Worm (Caenorhabditis elegans): ENCODE data around the gene H28G03.2.

The H28G03.2 gene

DNA sequence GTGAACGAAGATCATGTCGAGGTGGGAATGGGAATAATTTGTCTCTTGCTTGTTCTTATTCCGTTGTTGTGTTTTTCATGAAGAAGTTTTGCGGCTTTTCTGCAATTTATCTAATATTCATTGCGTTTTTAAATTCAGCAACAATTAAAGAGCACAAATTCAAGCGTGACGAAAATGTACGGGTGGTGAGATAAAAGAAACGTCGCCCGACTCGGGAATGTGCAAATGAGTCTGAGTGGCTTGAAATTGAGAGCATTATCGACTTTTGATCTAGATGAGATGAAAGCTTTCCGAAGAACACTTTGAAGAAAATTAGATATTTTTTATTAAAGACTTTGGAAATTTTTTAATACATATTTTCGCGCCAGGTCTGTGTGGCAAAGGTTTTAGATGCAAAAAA, 34.5 kb upstream of the H28G03.2 start, which contains the start of gene T03G11.10:
Gene T03G11.10, minus strand, starts transcription at position 101 of the 400 bp plus-strand sequence.
- no peak for TF ChIP-seq hif-1 (tag; optimal IDR thresholded peaks at IDR 0.05)
- no peak for TF ChIP-seq nhr-77 (tag; optimal IDR thresholded peaks at IDR 0.05)
- TF ChIP-seq vab-7 (GFP tag; IDR thresholded peaks at IDR 0.05) = no peak
- TF ChIP-seq nhr-25 (tag; optimal IDR thresholded peaks at IDR 0.05; ENCODE audit: borderline replicate concordance, insufficient read depth) = no peak
- no peak for TF ChIP-seq zag-1 (tag; optimal IDR thresholded peaks at IDR 0.05)
- TF ChIP-seq F26F4.8 (GFP tag; conservative IDR thresholded peaks at IDR 0.05) = no peak
- TF ChIP-seq nhr-76 (tag; optimal IDR thresholded peaks at IDR 0.05) = no peak
- TF ChIP-seq mep-1 (tag; optimal IDR thresholded peaks at IDR 0.05) = no peak
- no peak for TF ChIP-seq T26A8.4 (GFP tag; IDR thresholded peaks at IDR 0.05)
- TF ChIP-seq nhr-6 (tag; optimal IDR thresholded peaks at IDR 0.05) = no peak
- no peak for TF ChIP-seq madf-5 (GFP tag; IDR thresholded peaks at IDR 0.05)
- TF ChIP-seq Y48G9A.11 (GFP tag; IDR thresholded peaks at IDR 0.05) = no peak
- no peak for TF ChIP-seq fos-1 (tag; optimal IDR thresholded peaks at IDR 0.05)
- TF ChIP-seq F10B5.3 (tag; optimal IDR thresholded peaks at IDR 0.05) = no peak
- no peak for TF ChIP-seq php-3 (GFP tag; IDR thresholded peaks at IDR 0.05)

DNA sequence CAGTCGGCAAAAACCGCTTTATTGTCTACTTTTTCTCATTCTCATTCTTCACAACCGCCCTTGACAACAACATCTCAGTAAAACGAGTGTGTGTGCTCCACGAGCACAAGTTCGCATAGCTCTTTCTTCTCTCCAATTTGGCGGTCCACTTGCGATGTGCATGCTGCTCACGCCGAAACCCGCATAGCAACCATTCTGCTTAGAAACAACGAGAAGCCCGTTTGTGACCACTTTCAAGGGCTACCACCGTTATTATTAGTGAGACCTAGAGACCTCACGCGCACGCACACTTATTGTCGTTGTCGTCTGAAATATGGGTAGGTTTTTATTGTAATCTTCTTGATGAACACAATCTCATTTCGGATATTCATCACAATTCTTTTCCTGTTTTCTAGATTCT, 31.3 kb upstream of the H28G03.2 start, which contains the start of gene zchc-1A:
Gene zchc-1A, plus strand, starts transcription at position 114 of the 400 bp plus-strand sequence.
- TF ChIP-seq vab-7 (GFP tag; IDR thresholded peaks at IDR 0.05) = no peak
- TF ChIP-seq daf-19 (GFP tag; conservative IDR thresholded peaks at IDR 0.05) = 0 out of 2 replicates have a peak, but pooled peaks have one; percentile 19
- peak in 1 of 2 experiments; percentile 54 for TF ChIP-seq unc-62 (GFP tag; optimal IDR thresholded peaks at IDR 0.05 in 1 of 2)
- no peak for TF ChIP-seq unc-62 (tag; optimal IDR thresholded peaks at IDR 0.05)

DNA sequence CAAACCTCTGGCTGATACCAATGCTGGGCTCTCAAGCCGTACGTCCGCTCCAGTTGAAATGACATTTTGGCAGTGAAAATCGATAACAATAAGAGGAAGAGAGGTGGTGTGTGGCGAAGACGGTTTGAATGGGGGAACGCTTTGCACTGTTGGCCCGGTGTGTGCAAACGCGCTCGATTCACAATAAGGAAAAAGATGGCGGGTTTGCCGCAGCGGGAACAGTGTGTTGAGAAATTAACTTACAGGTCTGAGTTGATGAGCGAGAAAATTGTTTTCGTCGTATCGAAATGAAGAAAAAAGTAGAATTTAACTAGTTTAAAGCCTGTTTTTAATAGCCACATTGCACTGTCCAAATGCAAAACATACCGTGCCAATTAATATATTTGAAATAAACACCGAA, 26.5 kb upstream of the H28G03.2 start, which contains the start of gene metl-9:
Gene metl-9, minus strand, starts transcription at position 101 of the 400 bp plus-strand sequence.
- TF ChIP-seq nhr-102 (tag; optimal IDR thresholded peaks at IDR 0.05) (no peak), Y48G9A.11 (GFP tag; IDR thresholded peaks at IDR 0.05) (no peak), mxl-2 (GFP tag; conservative IDR thresholded peaks at IDR 0.05) (no peak), aha-1 (tag) (peak; percentile 73), sdz-12 (GFP tag; optimal IDR thresholded peaks at IDR 0.05) (no peak)

DNA sequence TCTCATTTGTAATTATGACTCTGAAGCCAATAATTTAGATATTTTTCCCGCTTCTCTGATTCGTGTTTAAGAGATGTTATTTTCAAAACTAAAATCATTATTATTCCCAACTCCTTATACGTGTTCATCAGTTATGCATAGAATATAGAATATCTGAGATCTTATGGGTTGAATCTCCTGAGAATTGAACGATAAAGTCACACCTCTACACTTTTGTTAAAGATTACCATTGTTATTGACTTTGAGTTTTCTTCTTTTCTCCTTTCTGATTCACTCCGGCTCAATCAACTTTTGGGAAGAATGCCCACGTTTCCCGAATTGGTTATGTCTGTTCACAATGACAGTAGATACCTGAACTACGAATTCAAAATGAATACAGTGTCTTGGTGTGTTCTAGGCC, 25.7 kb upstream of the H28G03.2 start, which contains the start of gene sru-48:
Gene sru-48, plus strand, starts transcription at position 301 of the 400 bp plus-strand sequence.
- TF ChIP-seq daf-16 (GFP tag; optimal IDR thresholded peaks at IDR 0.05) = no peak
- TF ChIP-seq daf-16 (tag; optimal IDR thresholded peaks at IDR 0.05) = no peak
- TF ChIP-seq aha-1 (tag) = peak; percentile 17

DNA sequence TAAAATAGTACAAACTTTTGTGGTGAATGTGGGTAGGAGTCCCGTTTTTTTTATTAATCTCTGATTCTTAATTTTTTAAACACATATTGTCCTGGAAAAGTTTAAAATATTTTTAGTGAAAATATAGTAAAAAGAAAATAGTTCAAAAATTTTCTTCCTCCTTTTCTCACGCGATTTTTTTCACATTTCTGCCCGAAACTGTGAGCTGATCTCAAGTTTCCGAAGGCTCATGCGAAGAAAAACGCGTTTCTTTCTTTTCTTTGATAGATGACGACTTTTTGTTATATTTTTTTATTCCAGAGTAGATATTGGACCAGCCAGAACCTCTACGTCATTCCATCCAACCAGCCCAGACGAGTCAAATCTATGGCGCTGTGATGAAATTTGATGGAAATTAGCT, 21.6 kb upstream of the H28G03.2 start, which contains the start of gene T03G11.9:
Gene T03G11.9, plus strand, starts transcription at position 301 of the 400 bp plus-strand sequence.
- TF ChIP-seq T26A8.4 (GFP tag; IDR thresholded peaks at IDR 0.05) (no peak), unc-62 (GFP tag; optimal IDR thresholded peaks at IDR 0.05 in 1 of 2) (peak in 1 of 2 experiments; percentile 22), unc-62 (tag; optimal IDR thresholded peaks at IDR 0.05) (no peak)

DNA sequence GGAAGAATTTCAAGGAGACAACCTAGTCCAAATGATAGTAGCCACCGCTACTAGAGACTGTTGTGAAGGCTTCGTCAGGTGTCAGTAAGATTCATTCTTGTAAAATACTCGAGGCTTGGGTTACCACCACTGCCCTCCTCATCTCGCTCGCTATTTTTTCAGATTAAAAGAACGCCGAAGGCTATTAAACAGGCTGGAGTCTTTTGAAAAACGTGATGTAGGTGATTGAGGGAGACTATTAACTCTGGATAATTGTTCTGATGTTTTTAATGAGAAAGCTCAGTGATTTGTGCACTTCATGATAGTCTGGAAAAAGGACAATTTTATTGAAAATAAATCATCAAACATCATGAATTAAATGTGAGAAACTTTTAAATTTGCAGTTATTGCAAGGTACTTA, 16.6 kb upstream of the H28G03.2 start, which contains the start of gene zig-6:
Gene zig-6, minus strand, starts transcription at position 101 of the 400 bp plus-strand sequence.
- no peak for TF ChIP-seq zip-2 (tag; optimal IDR thresholded peaks at IDR 0.05)
- TF ChIP-seq nhr-41 (GFP tag; IDR thresholded peaks at IDR 0.05) = no peak
- no peak for TF ChIP-seq dpl-1 (GFP tag; optimal IDR thresholded peaks at IDR 0.05)
- no peak for TF ChIP-seq F49E8.2 (tag; optimal IDR thresholded peaks at IDR 0.05; ENCODE audit: borderline replicate concordance)
- TF ChIP-seq unc-130 (GFP tag; optimal IDR thresholded peaks at IDR 0.05) = no peak
- TF ChIP-seq dve-1 (tag; optimal IDR thresholded peaks at IDR 0.05; ENCODE audit: insufficient read depth) = no peak
- no peak for TF ChIP-seq gei-8 (GFP tag; optimal IDR thresholded peaks at IDR 0.05)
- TF ChIP-seq cey-2 (tag; optimal IDR thresholded peaks at IDR 0.05; ENCODE audit: borderline replicate concordance, insufficient read depth) = no peak
- TF ChIP-seq set-16 (GFP tag; IDR thresholded peaks at IDR 0.05) = no peak
- no peak for TF ChIP-seq Y105C5A.15 (GFP tag; IDR thresholded peaks at IDR 0.05)
- no peak for TF ChIP-seq dmd-8 (GFP tag; IDR thresholded peaks at IDR 0.05)
- no peak for TF ChIP-seq pha-4 (GFP tag; IDR thresholded peaks at IDR 0.05)
- TF ChIP-seq pha-4 (tag; optimal IDR thresholded peaks at IDR 0.05) = no peak
- TF ChIP-seq vab-7 (GFP tag; IDR thresholded peaks at IDR 0.05) = no peak
- TF ChIP-seq nhr-28 (tag; optimal IDR thresholded peaks at IDR 0.05) = no peak
- TF ChIP-seq sdz-12 (GFP tag; optimal IDR thresholded peaks at IDR 0.05) = no peak
- no peak for TF ChIP-seq nhr-11 (tag; optimal IDR thresholded peaks at IDR 0.05)
- TF ChIP-seq R02D3.7 (tag; optimal IDR thresholded peaks at IDR 0.05) = no peak
- no peak for TF ChIP-seq attf-4 (tag; optimal IDR thresholded peaks at IDR 0.05)
- TF ChIP-seq dmd-9 (GFP tag; IDR thresholded peaks at IDR 0.05) = no peak

Measured in whole organism, L4 larva.